Fruit fly (Drosophila melanogaster): ENCODE measurements around the gene CG3592.

dm6 chrX:2929496-2929895, 5.4 kb upstream of the CG3592 start, which contains the start of gene CG32793:
- no peak for TF ChIP-seq CG8478 (optimal IDR thresholded peaks at IDR 0.05)
- TF ChIP-seq CTCF (optimal IDR thresholded peaks at IDR 0.05), result no peak
